Fruit fly (Drosophila melanogaster) whole organism, wandering third instar larva: ENCODE measurements around the gene Zip102B.

ENCODE experiments used
- Abd-B ChIP-seq: fragments of >200 bp; optimal IDR thresholded peaks from 2 replicates; lab custom pipeline; 2017; ENCODE audit warnings: missing biosample characterization, missing genetic modification characterization
- CrebA ChIP-seq: fragments of 200-800 bp; sonication (Bioruptor generic); optimal IDR thresholded peaks from 2 replicates; lab custom pipeline; 2016; ENCODE audit warnings: missing biosample characterization, mild to moderate bottlenecking, missing genetic modification characterization, borderline replicate concordance
- Hr78 ChIP-seq: fragments of >200 bp; optimal IDR thresholded peaks from 2 replicates; lab custom pipeline; 2017; ENCODE audit warnings: missing biosample characterization, missing genetic modification characterization
- Hr83 ChIP-seq: fragments of 200-300 bp; sonication (Bioruptor generic); optimal IDR thresholded peaks from 2 replicates; lab custom pipeline; 2016; ENCODE audit warnings: missing biosample characterization, mild to moderate bottlenecking, missing genetic modification characterization, moderate library complexity; ENCODE audit not compliant: poor library complexity, severe bottlenecking
- Jra ChIP-seq: sonication (Bioruptor generic); optimal IDR thresholded peaks from 2 replicates; lab custom pipeline; 2016; ENCODE audit warnings: missing biosample characterization, missing genetic modification characterization
- Sp1 ChIP-seq: fragments of 200-800 bp; sonication (Bioruptor generic); optimal IDR thresholded peaks from 3 replicates; lab custom pipeline; 2019; ENCODE audit warnings: missing biosample characterization, mild to moderate bottlenecking, missing genetic modification characterization, moderate library complexity
- ey ChIP-seq: fragments of 200-800 bp; sonication (Bioruptor generic); optimal IDR thresholded peaks from 2 replicates; lab custom pipeline; 2016; ENCODE audit warnings: missing biosample characterization, missing genetic modification characterization
- h ChIP-seq: fragments of 200-800 bp; sonication (Bioruptor generic); optimal IDR thresholded peaks from 3 replicates; lab custom pipeline; 2016; ENCODE audit warnings: missing biosample characterization, mild to moderate bottlenecking, missing genetic modification characterization
- pan ChIP-seq: fragments of >200 bp; optimal IDR thresholded peaks from 2 replicates; lab custom pipeline; 2017
- psq ChIP-seq: fragments of 200-800 bp; sonication (Bioruptor generic); optimal IDR thresholded peaks from 3 replicates; lab custom pipeline; 2017; ENCODE audit warnings: missing biosample characterization, mild to moderate bottlenecking, missing genetic modification characterization, moderate library complexity
- sage ChIP-seq: fragments of 200-800 bp; sonication (Bioruptor generic); optimal IDR thresholded peaks from 2 replicates; lab custom pipeline; 2016; ENCODE audit warnings: missing biosample characterization, mild to moderate bottlenecking, missing genetic modification characterization
- tai ChIP-seq: sonication (Bioruptor generic); optimal IDR thresholded peaks from 2 replicates; lab custom pipeline; 2016; ENCODE audit warnings: missing biosample characterization, missing genetic modification characterization
- usp ChIP-seq: fragments of >200 bp; optimal IDR thresholded peaks from 2 replicates; lab custom pipeline; 2017; ENCODE audit warnings: missing biosample characterization, missing genetic modification characterization

dm6 chr4:305697-306096 lies 8.2 kb downstream of the Zip102B start:
- TF ChIP-seq ey (GFP tag; lab: Kevin White, UChicago) (no peak), Hr83 (no peak), usp (GFP tag; lab: Kevin White, UChicago) (no peak), CrebA (no peak), psq (no peak), Abd-B (GFP tag; lab: Kevin White, UChicago) (no peak), pan (lab: Kevin White, UChicago) (no peak), Sp1 (GFP tag; lab: Kevin White, UChicago) (no peak), Jra (no peak), h (no peak), sage (GFP tag; lab: Kevin White, UChicago) (no peak), tai (GFP tag; lab: Kevin White, UChicago) (no peak), Hr78 (GFP tag; lab: Kevin White, UChicago) (no peak)
